Fruit fly (Drosophila melanogaster): Measurements from ENCODE around the gene Csl4.
A peak's percentile ranks its signal among the peaks of the same experiment; 100 is the strongest.

Csl4 gene

dm6 chr2L:11106562-11106962 lies 16.8 kb downstream of the Csl4 start, which contains the start of gene Reps (continued):
- peak; percentile 97 for TF ChIP-seq Oaz (GFP tag; IDR thresholded peaks at IDR 0.05)
- TF ChIP-seq CG10565 (GFP tag; optimal IDR thresholded peaks at IDR 0.05): peak; percentile 95
- peak; percentile 98 for TF ChIP-seq Six4 (GFP tag; optimal IDR thresholded peaks at IDR 0.05)
- peak; percentile 99 for TF ChIP-seq CG32532 (GFP tag; IDR thresholded peaks at IDR 0.05)
- peak; percentile 99 for TF ChIP-seq bcd (GFP tag; optimal IDR thresholded peaks at IDR 0.05)
- peak; percentile 99 for TF ChIP-seq CoRest (tag; optimal IDR thresholded peaks at IDR 0.05)
- TF ChIP-seq CG15696 (tag; optimal IDR thresholded peaks at IDR 0.05): peak; percentile 99
- TF ChIP-seq croc (GFP tag; conservative IDR thresholded peaks at IDR 0.05): peak; percentile 99
- TF ChIP-seq Gug (GFP tag; IDR thresholded peaks at IDR 0.05): peak; percentile 99
- peak; percentile 97 for TF ChIP-seq vfl (GFP tag; optimal IDR thresholded peaks at IDR 0.05)
- peak; percentile 99 for TF ChIP-seq Xbp1 (GFP tag; optimal IDR thresholded peaks at IDR 0.05)
- TF ChIP-seq Chrac-16 (GFP tag; optimal IDR thresholded peaks at IDR 0.05): peak; percentile 99
- TF ChIP-seq Pdp1 (GFP tag; optimal IDR thresholded peaks at IDR 0.05): peak; percentile 98 to 99
- peak; percentile 98 for TF ChIP-seq NFAT (GFP tag; IDR thresholded peaks at IDR 0.05)
- peak; percentile 81 for TF ChIP-seq CG13287 (GFP tag; IDR thresholded peaks at IDR 0.05; ENCODE audit: partially characterized antibody)
- TF ChIP-seq CG10959 (GFP tag; IDR thresholded peaks at IDR 0.05): peak; percentile 99
- peak; percentile 98 for TF ChIP-seq Camta (GFP tag; optimal IDR thresholded peaks at IDR 0.05)
- peak; percentile 94 for TF ChIP-seq CG7987 (GFP tag; optimal IDR thresholded peaks at IDR 0.05)
- TF ChIP-seq Ets97D (GFP tag; optimal IDR thresholded peaks at IDR 0.05): peak; percentile 95
- no peak for TF ChIP-seq chinmo (GFP tag; IDR thresholded peaks at IDR 0.05; ENCODE audit: partially characterized antibody)
- peak; percentile 86 for TF ChIP-seq Adf1 (GFP tag; IDR thresholded peaks at IDR 0.05)
- TF ChIP-seq CG2875 (GFP tag; optimal IDR thresholded peaks at IDR 0.05): peak; percentile 97
- TF ChIP-seq CG18599 (GFP tag; optimal IDR thresholded peaks at IDR 0.05): peak; percentile 98
- TF ChIP-seq fd96Cb (tag; optimal IDR thresholded peaks at IDR 0.05): peak; percentile 99
- TF ChIP-seq ac (GFP tag; optimal IDR thresholded peaks at IDR 0.05): peak; percentile 94
- peak; percentile 97 for TF ChIP-seq rib (GFP tag; IDR thresholded peaks at IDR 0.05)
- peak; percentile 93 for TF ChIP-seq CG11398 (GFP tag; optimal IDR thresholded peaks at IDR 0.05)
- TF ChIP-seq CG5245 (GFP tag; optimal IDR thresholded peaks at IDR 0.05): peak; percentile 98
- no peak for TF ChIP-seq cg (GFP tag; optimal IDR thresholded peaks at IDR 0.05)
- peak; percentile 99 for TF ChIP-seq CG2712 (tag; optimal IDR thresholded peaks at IDR 0.05)
- TF ChIP-seq Dek (tag; optimal IDR thresholded peaks at IDR 0.05): peak; percentile 97
- TF ChIP-seq CG8089 (GFP tag; optimal IDR thresholded peaks at IDR 0.05): peak; percentile 97
- peak; percentile 98 for TF ChIP-seq gt (GFP tag; IDR thresholded peaks at IDR 0.05)
- peak; percentile 97 for TF ChIP-seq Taf1 (GFP tag; IDR thresholded peaks at IDR 0.05)
- TF ChIP-seq Stat92E (GFP tag; optimal IDR thresholded peaks at IDR 0.05): peak in 1 of 3 experiments; percentile 93
- peak; percentile 99 for TF ChIP-seq klu (GFP tag; IDR thresholded peaks at IDR 0.05)
- TF ChIP-seq HmgD (GFP tag; optimal IDR thresholded peaks at IDR 0.05): peak; percentile 96
- peak; percentile 94 for TF ChIP-seq CG2116 (GFP tag; optimal IDR thresholded peaks at IDR 0.05)
- TF ChIP-seq ftz-f1 (GFP tag; optimal IDR thresholded peaks at IDR 0.05): peak; percentile 84
- peak; percentile 15; the same call in 1 of the 3 replicates for TF ChIP-seq Opbp (GFP tag; IDR thresholded peaks at IDR 0.05; ENCODE audit: partially characterized antibody)
- peak; percentile 94 for TF ChIP-seq ERR (GFP tag; optimal IDR thresholded peaks at IDR 0.05)
- peak; percentile 96 for TF ChIP-seq repo (GFP tag; optimal IDR thresholded peaks at IDR 0.05)
- peak; percentile 97 for TF ChIP-seq CG4854 (GFP tag; optimal IDR thresholded peaks at IDR 0.05)
- TF ChIP-seq bowl (GFP tag; IDR thresholded peaks at IDR 0.05): peak; percentile 97
- peak; percentile 99 for TF ChIP-seq CG30431 (GFP tag; optimal IDR thresholded peaks at IDR 0.05)
- peak; percentile 72 for TF ChIP-seq CG9797 (GFP tag; optimal IDR thresholded peaks at IDR 0.05)
- TF ChIP-seq CG6791 (GFP tag; IDR thresholded peaks at IDR 0.05; ENCODE audit: partially characterized antibody): peak; percentile 79
- TF ChIP-seq jumu (GFP tag; optimal IDR thresholded peaks at IDR 0.05): peak; percentile 98
- TF ChIP-seq CG10979 (tag; optimal IDR thresholded peaks at IDR 0.05): peak; percentile 99
- peak; percentile 97 for TF ChIP-seq C15 (GFP tag; IDR thresholded peaks at IDR 0.05)
- peak; percentile 98 for TF ChIP-seq chm (GFP tag; IDR thresholded peaks at IDR 0.05)

All from whole organism, embryonic.